Worm (Caenorhabditis elegans) whole organism, early embryonic: ENCODE measurements around the gene W04B5.3.

ENCODE experiments used
- F13C5.2 ChIP-seq: sonication (generic microtip); optimal IDR thresholded peaks from 2 replicates; lab custom pipeline; 2017; ENCODE audit warnings: mild to moderate bottlenecking, missing genetic modification characterization, inconsistent platforms, missing compliant biosample characterization
- ama-1 ChIP-seq: fragments of 150-350 bp; optimal IDR thresholded peaks from 2 replicates; lab custom pipeline; 2014
- ceh-13 ChIP-seq: fragments of 200-800 bp; sonication (Bioruptor generic); optimal IDR thresholded peaks from 2 replicates; lab custom pipeline; 2018; ENCODE audit warnings: mild to moderate bottlenecking, missing genetic modification characterization, missing compliant biosample characterization
- ets-7 ChIP-seq: sonication (generic microtip); optimal IDR thresholded peaks from 2 replicates; lab custom pipeline; 2016; ENCODE audit warnings: missing genotype, missing genetic modification characterization, missing compliant biosample characterization
- tbx-11 ChIP-seq: fragments of 200-800 bp; sonication (Bioruptor generic); IDR thresholded peaks from 2 replicates; pipeline ENCODE4 v1.3.6; 2022; ENCODE audit warnings: missing genetic modification characterization, missing compliant biosample characterization
- tbx-37 ChIP-seq: fragments of 200-800 bp; sonication (Bioruptor generic); conservative IDR thresholded peaks from 2 replicates; pipeline ENCODE4 v1.3.6; 2022; ENCODE audit warnings: missing genetic modification reagents, missing genetic modification characterization, missing compliant biosample characterization

DNA sequence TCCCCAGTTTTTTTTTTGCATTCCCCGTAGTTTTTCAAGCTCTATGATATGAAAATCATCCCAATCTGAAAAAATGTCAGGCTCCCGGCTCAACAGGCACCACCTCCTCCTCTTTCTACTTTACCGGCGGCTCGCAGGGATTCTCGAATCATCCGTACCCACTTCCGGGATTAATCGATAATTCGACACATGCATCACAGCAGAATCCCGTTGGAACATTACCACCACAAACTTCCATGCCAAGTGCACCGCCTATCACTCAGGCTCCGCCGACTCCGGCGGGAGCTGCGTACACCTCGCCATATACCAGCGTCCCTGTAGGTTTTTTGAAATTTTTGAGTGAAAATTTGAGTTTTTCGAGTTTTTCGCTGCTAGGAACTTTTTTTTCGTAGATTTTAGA is 2.9 kb downstream of the W04B5.3 start:
- TF ChIP-seq ama-1 (lab: Kevin White, UChicago) (no peak), ceh-13 (GFP tag; lab: Kevin White, UChicago) (no peak), tbx-37 (GFP tag; lab: Robert Waterston, UW) (no peak), F13C5.2 (tag; lab: Kevin White, UChicago) (no peak), tbx-11 (GFP tag; lab: Robert Waterston, UW) (no peak), ets-7 (tag; lab: Kevin White, UChicago) (no peak)
